Fruit fly (Drosophila melanogaster) whole organism: ENCODE results near the gene CG10591.

Experiments used
- CG8478 ChIP-seq: fragments of >200 bp; optimal IDR thresholded peaks from 2 replicates; lab custom pipeline; 2018; ENCODE audit warnings: inconsistent platforms
- EcR ChIP-seq, 2 experiments: fragments of >200 bp; optimal IDR thresholded peaks; 2 replicates each; lab custom pipeline; 2017; ENCODE audit warnings: missing biosample characterization in 2 of 2, missing genetic modification characterization in 2 of 2, missing genetic modification reagents in 2 of 2
- psq ChIP-seq: fragments of >200 bp; optimal IDR thresholded peaks from 2 replicates; lab custom pipeline; 2017

- TF ChIP-seq EcR (GFP tag; optimal IDR thresholded peaks at IDR 0.05; lab: Kevin White, UChicago) (no peak), CG8478 (lab: Kevin White, UChicago) (no peak), psq (no peak)
Measured at dm6 chr3L:5583295-5583707, 16.2 kb downstream of the CG10591 start.
